Fruit fly (Drosophila melanogaster): ENCODE measurements around the gene CG6999.

The CG6999 gene

dm6 chrX:9043711-9044505 lies 44.3 kb upstream of the CG6999 start (continued):
- no peak for TF ChIP-seq CG2875 (GFP tag; optimal IDR thresholded peaks at IDR 0.05)
- peak; percentile 20 for TF ChIP-seq sd (tag; optimal IDR thresholded peaks at IDR 0.05)
- no peak for TF ChIP-seq nom (GFP tag; optimal IDR thresholded peaks at IDR 0.05)
- 0 out of 2 replicates have a peak, but pooled peaks have one; percentile 43 for TF ChIP-seq crol (GFP tag; IDR thresholded peaks at IDR 0.05)
- no peak for TF ChIP-seq Lpt (GFP tag; optimal IDR thresholded peaks at IDR 0.05)
- no peak for TF ChIP-seq CG14860 (GFP tag; IDR thresholded peaks at IDR 0.05; ENCODE audit: partially characterized antibody)
- no peak for TF ChIP-seq gro (GFP tag; optimal IDR thresholded peaks at IDR 0.05)
- no peak for TF ChIP-seq CG8924 (tag; optimal IDR thresholded peaks at IDR 0.05)
- peak; percentile 79 for TF ChIP-seq grau (tag; optimal IDR thresholded peaks at IDR 0.05)
- no peak for TF ChIP-seq chm (GFP tag; IDR thresholded peaks at IDR 0.05)
- TF ChIP-seq her (GFP tag; optimal IDR thresholded peaks at IDR 0.05): no peak
- no peak for TF ChIP-seq Ets65A (GFP tag)
- no peak for TF ChIP-seq CG9797 (GFP tag; optimal IDR thresholded peaks at IDR 0.05)
- TF ChIP-seq wdn (GFP tag; IDR thresholded peaks at IDR 0.05): no peak
- TF ChIP-seq CG10209 (GFP tag; optimal IDR thresholded peaks at IDR 0.05): no peak
- TF ChIP-seq CG2116 (GFP tag; optimal IDR thresholded peaks at IDR 0.05): no peak
- TF ChIP-seq dmrt11E (tag; optimal IDR thresholded peaks at IDR 0.05): no peak
- no peak for TF ChIP-seq CG4282 (GFP tag; optimal IDR thresholded peaks at IDR 0.05)
- TF ChIP-seq CG10654 (GFP tag; optimal IDR thresholded peaks at IDR 0.05): no peak
- no peak for TF ChIP-seq CG14050 (GFP tag; IDR thresholded peaks at IDR 0.05)
- TF ChIP-seq CG11723 (GFP tag; optimal IDR thresholded peaks at IDR 0.05): no peak
- TF ChIP-seq fd102C (GFP tag; optimal IDR thresholded peaks at IDR 0.05): no peak
- TF ChIP-seq bowl (GFP tag; IDR thresholded peaks at IDR 0.05): no peak
- TF ChIP-seq sna (GFP tag; IDR thresholded peaks at IDR 0.05; ENCODE audit: partially characterized antibody): no peak
- no peak for TF ChIP-seq Lhr (GFP tag; optimal IDR thresholded peaks at IDR 0.05)
- TF ChIP-seq tin (GFP tag; optimal IDR thresholded peaks at IDR 0.05): no peak
- TF ChIP-seq Med (GFP tag): peak; percentile 53
- no peak for TF ChIP-seq rib (GFP tag; IDR thresholded peaks at IDR 0.05)
- TF ChIP-seq bab2 (GFP tag; optimal IDR thresholded peaks at IDR 0.05): no peak
- TF ChIP-seq sens (GFP tag): peak; percentile 69
- TF ChIP-seq CG10543 (GFP tag; optimal IDR thresholded peaks at IDR 0.05): no peak
- no peak for TF ChIP-seq CG7786 (GFP tag; optimal IDR thresholded peaks at IDR 0.05)
- TF ChIP-seq Gsc (GFP tag; IDR thresholded peaks at IDR 0.05): no peak
- TF ChIP-seq Doc3 (GFP tag; IDR thresholded peaks at IDR 0.05; ENCODE audit: partially characterized antibody): no peak
- TF ChIP-seq CG31388 (GFP tag; optimal IDR thresholded peaks at IDR 0.05): no peak
- no peak for TF ChIP-seq Hr78 (GFP tag; optimal IDR thresholded peaks at IDR 0.05)
- TF ChIP-seq shn (GFP tag; optimal IDR thresholded peaks at IDR 0.05): no peak
- no peak for TF ChIP-seq CHES-1-like (GFP tag; optimal IDR thresholded peaks at IDR 0.05)
- TF ChIP-seq eve (GFP tag; optimal IDR thresholded peaks at IDR 0.05): no peak
- TF ChIP-seq CG17912 (GFP tag; optimal IDR thresholded peaks at IDR 0.05): no peak
- no peak for TF ChIP-seq ham (GFP tag; IDR thresholded peaks at IDR 0.05)
- no peak for TF ChIP-seq Xrp1 (GFP tag; IDR thresholded peaks at IDR 0.05)
- no peak for TF ChIP-seq az2 (GFP tag; optimal IDR thresholded peaks at IDR 0.05)
- TF ChIP-seq CG8359 (GFP tag; optimal IDR thresholded peaks at IDR 0.05; ENCODE audit: borderline replicate concordance): no peak
- no peak for TF ChIP-seq wek (GFP tag; optimal IDR thresholded peaks at IDR 0.05)
- TF ChIP-seq row (GFP tag; IDR thresholded peaks at IDR 0.05): 0 out of 3 replicates have a peak, but pooled peaks have one; percentile 13
- TF ChIP-seq Pdp1 (GFP tag; optimal IDR thresholded peaks at IDR 0.05): peak in 1 of 2 experiments; percentile 11
- TF ChIP-seq gem (tag; optimal IDR thresholded peaks at IDR 0.05): peak; percentile 18
- TF ChIP-seq CG18011 (GFP tag; optimal IDR thresholded peaks at IDR 0.05): peak; percentile 89

Measured in whole organism, embryonic.